Worm (Caenorhabditis elegans): ENCODE results near the gene col-84.

ce11 chrII:11865644-11866043, 2.7 kb upstream of the col-84 start, which contains the start of gene K12D12.4:
- TF ChIP-seq ztf-6 (GFP tag; IDR thresholded peaks at IDR 0.05), result no peak
- TF ChIP-seq snpc-4 (GFP tag; optimal IDR thresholded peaks at IDR 0.05), result no peak
- no peak for TF ChIP-seq snpc-4 (tag; optimal IDR thresholded peaks at IDR 0.05)
- no peak for TF ChIP-seq aptf-2 (GFP tag; conservative IDR thresholded peaks at IDR 0.05)
- TF ChIP-seq ets-4 (GFP tag; optimal IDR thresholded peaks at IDR 0.05), result no peak
- no peak for TF ChIP-seq ama-1 (optimal IDR thresholded peaks at IDR 0.05)
- no peak for TF ChIP-seq ama-1 (GFP tag; optimal IDR thresholded peaks at IDR 0.05)
- TF ChIP-seq attf-5 (GFP tag; optimal IDR thresholded peaks at IDR 0.05), result no peak
- no peak for TF ChIP-seq nhr-179 (tag; optimal IDR thresholded peaks at IDR 0.05)
- TF ChIP-seq pha-4 (tag; optimal IDR thresholded peaks at IDR 0.05), result no peak
- TF ChIP-seq F39B2.1 (GFP tag; IDR thresholded peaks at IDR 0.05), result no peak
- TF ChIP-seq nfya-1 (tag; optimal IDR thresholded peaks at IDR 0.05; ENCODE audit: borderline replicate concordance, insufficient read depth), result no peak
- TF ChIP-seq lsy-27 (tag; optimal IDR thresholded peaks at IDR 0.05; ENCODE audit: borderline replicate concordance, insufficient read depth), result no peak
